Fruit fly (Drosophila melanogaster): ENCODE data around the gene CG12320.

CG12320 gene

dm6 chr3R:18220211-18220749 is 32.3 kb downstream of the CG12320 start, which contains the start of the genes CG7988 and CG7183 (continued):
- peak; percentile 91 for TF ChIP-seq bowl (GFP tag; IDR thresholded peaks at IDR 0.05)
- peak; percentile 87 for TF ChIP-seq CG6254 (GFP tag; optimal IDR thresholded peaks at IDR 0.05)
- TF ChIP-seq CG42726 (GFP tag; IDR thresholded peaks at IDR 0.05; ENCODE audit: partially characterized antibody) = no peak
- peak; percentile 96 for TF ChIP-seq CG4820 (GFP tag; optimal IDR thresholded peaks at IDR 0.05)
- peak; percentile 98 for TF ChIP-seq CG8388 (GFP tag; optimal IDR thresholded peaks at IDR 0.05)
- no peak for TF ChIP-seq chinmo (GFP tag; IDR thresholded peaks at IDR 0.05; ENCODE audit: partially characterized antibody)
- TF ChIP-seq eve (GFP tag; optimal IDR thresholded peaks at IDR 0.05) = peak in 1 of 2 experiments; percentile 70
- peak; percentile 99 for TF ChIP-seq sd (tag; optimal IDR thresholded peaks at IDR 0.05)
- TF ChIP-seq ham (GFP tag; IDR thresholded peaks at IDR 0.05) = peak; percentile 91
- TF ChIP-seq CG14710 (tag; optimal IDR thresholded peaks at IDR 0.05) = peak; percentile 98
- TF ChIP-seq Fer1 (GFP tag; optimal IDR thresholded peaks at IDR 0.05) = peak; percentile 94
- TF ChIP-seq CG30431 (GFP tag; optimal IDR thresholded peaks at IDR 0.05) = peak; percentile 91
- TF ChIP-seq CG30403 (GFP tag; optimal IDR thresholded peaks at IDR 0.05) = peak; percentile 99
- TF ChIP-seq yki (optimal IDR thresholded peaks at IDR 0.05) = no peak
- TF ChIP-seq CG9215 (GFP tag; IDR thresholded peaks at IDR 0.05) = peak; percentile 97
- peak; percentile 79 for TF ChIP-seq ac (GFP tag; optimal IDR thresholded peaks at IDR 0.05)
- peak; percentile 97 for TF ChIP-seq twi (tag; optimal IDR thresholded peaks at IDR 0.05)
- TF ChIP-seq nerfin-2 (GFP tag; IDR thresholded peaks at IDR 0.05; ENCODE audit: partially characterized antibody) = no peak
- TF ChIP-seq slbo (GFP tag; IDR thresholded peaks at IDR 0.05) = peak; percentile 99
- peak; percentile 99 for TF ChIP-seq dysf (GFP tag; IDR thresholded peaks at IDR 0.05)
- peak; percentile 88 for TF ChIP-seq CG18011 (GFP tag; optimal IDR thresholded peaks at IDR 0.05)
- peak; percentile 96 for TF ChIP-seq CG18764 (GFP tag; optimal IDR thresholded peaks at IDR 0.05)
- TF ChIP-seq HLH54F (GFP tag; optimal IDR thresholded peaks at IDR 0.05) = peak; percentile 94
- TF ChIP-seq zen2 (GFP tag; IDR thresholded peaks at IDR 0.05; ENCODE audit: partially characterized antibody) = no peak
- peak; percentile 97 for TF ChIP-seq Six4 (GFP tag; optimal IDR thresholded peaks at IDR 0.05)
- TF ChIP-seq CG3407 (GFP tag; optimal IDR thresholded peaks at IDR 0.05) = peak; percentile 96
- TF ChIP-seq Adf1 (GFP tag; IDR thresholded peaks at IDR 0.05) = peak; percentile 86
- TF ChIP-seq HLH4C (GFP tag; IDR thresholded peaks at IDR 0.05; ENCODE audit: partially characterized antibody) = no peak
- TF ChIP-seq esg (GFP tag; conservative IDR thresholded peaks at IDR 0.05) = peak; percentile 98
- peak; percentile 96 for TF ChIP-seq CG18476 (GFP tag; optimal IDR thresholded peaks at IDR 0.05)
- TF ChIP-seq H2.0 (GFP tag; IDR thresholded peaks at IDR 0.05) = peak; percentile 99
- peak; percentile 96 for TF ChIP-seq Mad (GFP tag; optimal IDR thresholded peaks at IDR 0.05)
- peak; percentile 80 for TF ChIP-seq NC2α (GFP tag; optimal IDR thresholded peaks at IDR 0.05)
- TF ChIP-seq CG6689 (GFP tag; IDR thresholded peaks at IDR 0.05) = peak; percentile 99
- peak; percentile 97 for TF ChIP-seq trem (tag; optimal IDR thresholded peaks at IDR 0.05)
- TF ChIP-seq Blimp-1 (GFP tag; optimal IDR thresholded peaks at IDR 0.05) = peak; percentile 97
- peak; percentile 92 for TF ChIP-seq Dad (GFP tag; optimal IDR thresholded peaks at IDR 0.05)
- TF ChIP-seq knrl (GFP tag; IDR thresholded peaks at IDR 0.05; ENCODE audit: partially characterized antibody) = no peak; the same call in 2 of the 3 replicates
- TF ChIP-seq CG12104 (GFP tag; optimal IDR thresholded peaks at IDR 0.05) = peak; percentile 95
- TF ChIP-seq CG10209 (GFP tag; optimal IDR thresholded peaks at IDR 0.05) = peak; percentile 98
- TF ChIP-seq Camta (GFP tag; optimal IDR thresholded peaks at IDR 0.05) = peak; percentile 96
- TF ChIP-seq CoRest (tag; optimal IDR thresholded peaks at IDR 0.05) = peak; percentile 99
- TF ChIP-seq CG4617 (GFP tag; optimal IDR thresholded peaks at IDR 0.05; ENCODE audit: borderline replicate concordance) = peak; percentile 98
- no peak for TF ChIP-seq hbn (GFP tag; IDR thresholded peaks at IDR 0.05; ENCODE audit: partially characterized antibody)
- TF ChIP-seq E2f1 (GFP tag; IDR thresholded peaks at IDR 0.05) = peak; percentile 99
- TF ChIP-seq Gug (GFP tag; IDR thresholded peaks at IDR 0.05) = peak; percentile 95
- TF ChIP-seq Ssrp (tag; optimal IDR thresholded peaks at IDR 0.05) = peak; percentile 99
- TF ChIP-seq CG10321 (GFP tag; IDR thresholded peaks at IDR 0.05) = peak; percentile 84
- TF ChIP-seq sens (GFP tag) = peak; percentile 99
- TF ChIP-seq kay (GFP tag; optimal IDR thresholded peaks at IDR 0.05) = peak; percentile 96

Data from whole organism, embryonic.